Worm (Caenorhabditis elegans) whole organism, young adult: ENCODE measurements around the gene srlf-11.

Experiments
- F22D6.2 ChIP-seq: sonication (generic microtip); optimal IDR thresholded peaks from 2 replicates; lab custom pipeline; 2016; ENCODE audit warnings: mild to moderate bottlenecking, missing genetic modification characterization, missing compliant biosample characterization
- F37B4.10 ChIP-seq: fragments of 200-800 bp; sonication (Bioruptor generic); IDR thresholded peaks from 2 replicates; pipeline ENCODE4 v1.3.6; 2022; ENCODE audit warnings: missing genetic modification characterization, missing compliant biosample characterization
- Y79H2A.3 ChIP-seq: fragments of 200-800 bp; sonication (Bioruptor generic); conservative IDR thresholded peaks from 2 replicates; pipeline ENCODE4 v1.3.6; 2022; ENCODE audit warnings: missing genetic modification reagents, missing genetic modification characterization, missing compliant biosample characterization
- ama-1 ChIP-seq, 3 experiments: fragments of 150-350 bp in 1 of 3; sonication (generic microtip) in 2 of 3; optimal IDR thresholded peaks; 2 replicates each; lab custom pipeline; 2014 to 2018; ENCODE audit warnings: missing biosample characterization in 2 of 3, missing genetic modification characterization in 2 of 3, missing genetic modification reagents in 2 of 3
- egrh-3 ChIP-seq: fragments of 200-800 bp; sonication (Bioruptor generic); IDR thresholded peaks from 2 replicates; pipeline ENCODE4 v1.3.6; 2022; ENCODE audit warnings: missing genetic modification reagents, missing genetic modification characterization, missing compliant biosample characterization
- hrde-1 ChIP-seq: sonication (generic microtip); optimal IDR thresholded peaks from 2 replicates; lab custom pipeline; 2016; ENCODE audit warnings: missing genetic modification characterization, mild to moderate bottlenecking, missing compliant biosample characterization, moderate library complexity, missing genotype, missing genetic modification reagents, borderline replicate concordance
- unc-62 ChIP-seq: fragments of 150-350 bp; optimal IDR thresholded peaks from 2 replicates; lab custom pipeline; 2014; ENCODE audit warnings: missing biosample characterization, missing genetic modification reagents, missing genetic modification characterization

ce11 chrIV:10918877-10919560, 33.2 kb upstream of the srlf-11 start:
- no peak for TF ChIP-seq Y79H2A.3
- no peak for TF ChIP-seq ama-1 (optimal IDR thresholded peaks at IDR 0.05; lab: Kevin White, UChicago)
- no peak for TF ChIP-seq ama-1 (GFP tag; optimal IDR thresholded peaks at IDR 0.05; lab: Kevin White, UChicago)
- no peak for TF ChIP-seq unc-62
- TF ChIP-seq F37B4.10 (GFP tag; lab: Robert Waterston, UW): no peak
- TF ChIP-seq hrde-1 (tag; lab: Kevin White, UChicago): no peak
- TF ChIP-seq F22D6.2 (tag; lab: Kevin White, UChicago): no peak
- no peak for TF ChIP-seq egrh-3 (GFP tag; lab: Robert Waterston, UW)
